Fruit fly (Drosophila melanogaster): ENCODE results near the gene CG15186.

DNA sequence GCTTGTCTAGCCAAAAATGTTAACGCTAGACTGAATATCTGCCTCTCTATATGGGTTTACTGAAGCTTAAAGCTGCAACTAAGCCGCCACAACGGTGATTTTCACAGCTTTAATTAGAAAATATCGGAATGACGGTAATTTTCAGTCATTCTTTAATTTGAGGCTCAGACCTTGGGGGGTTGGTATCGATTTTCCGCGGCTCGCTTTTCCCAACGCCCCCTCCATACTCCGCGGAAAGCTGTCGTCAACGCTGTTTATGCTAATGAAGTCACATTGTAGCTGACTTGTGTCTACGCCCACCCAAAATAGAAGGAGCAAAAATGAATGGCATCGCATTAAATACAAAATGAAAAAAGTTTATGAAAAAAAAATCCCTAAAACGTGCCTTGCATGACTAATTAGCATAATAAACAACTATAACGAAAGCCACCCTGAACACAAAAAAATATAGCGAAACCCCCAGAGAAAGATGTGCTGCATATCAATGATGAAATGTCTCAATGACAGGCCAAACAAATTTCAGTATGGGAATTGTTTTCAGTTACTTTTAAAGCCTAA, 42.3 kb upstream of the CG15186 start:
- no peak for TF ChIP-seq pad (GFP tag; optimal IDR thresholded peaks at IDR 0.05)
- TF ChIP-seq Clk (GFP tag; optimal IDR thresholded peaks at IDR 0.05) = no peak
- no peak for TF ChIP-seq CG7045 (GFP tag; optimal IDR thresholded peaks at IDR 0.05)
- no peak for TF ChIP-seq CG14711 (tag; optimal IDR thresholded peaks at IDR 0.05)
- TF ChIP-seq Mnt (GFP tag; optimal IDR thresholded peaks at IDR 0.05) = no peak
- TF ChIP-seq Crg-1 (GFP tag; optimal IDR thresholded peaks at IDR 0.05) = no peak
- no peak for TF ChIP-seq ovo (GFP tag; optimal IDR thresholded peaks at IDR 0.05)
- no peak for TF ChIP-seq kay (GFP tag; ENCODE audit: borderline replicate concordance)
- no peak for TF ChIP-seq bab1 (GFP tag; optimal IDR thresholded peaks at IDR 0.05)
- no peak for TF ChIP-seq cic (GFP tag; optimal IDR thresholded peaks at IDR 0.05)
- TF ChIP-seq CG33017 (tag; optimal IDR thresholded peaks at IDR 0.05) = no peak
- no peak for TF ChIP-seq CG5204 (GFP tag; optimal IDR thresholded peaks at IDR 0.05)
- no peak for TF ChIP-seq toe (GFP tag; optimal IDR thresholded peaks at IDR 0.05)

Data from whole organism, adult.